Worm (Caenorhabditis elegans): ENCODE measurements around the gene K06G5.1.

ce11 chrX:14252042-14252441, 37.3 kb downstream of the K06G5.1 start, which contains the start of gene E02H4.6:
- TF ChIP-seq fkh-10 (GFP tag; optimal IDR thresholded peaks at IDR 0.05) = no peak
- no peak for TF ChIP-seq nhr-11 (tag; optimal IDR thresholded peaks at IDR 0.05)
- no peak for TF ChIP-seq pha-4 (tag; optimal IDR thresholded peaks at IDR 0.05)
